Fruit fly (Drosophila melanogaster): ENCODE data around the gene TSG101.

Gene TSG101

dm6 chr3L:16803708-16804350 lies 38.3 kb upstream of the TSG101 start (continued):
- TF ChIP-seq CG4328 (GFP tag; optimal IDR thresholded peaks at IDR 0.05) (peak; percentile 34), Drgx (GFP tag; IDR thresholded peaks at IDR 0.05) (no peak), B-H2 (GFP tag; optimal IDR thresholded peaks at IDR 0.05) (peak; percentile 9), Fer3 (tag; optimal IDR thresholded peaks at IDR 0.05) (peak; percentile 27), nerfin-1 (tag; optimal IDR thresholded peaks at IDR 0.05) (peak; percentile 29), CG17568 (GFP tag; optimal IDR thresholded peaks at IDR 0.05) (peak; percentile 55), Hmr (GFP tag; optimal IDR thresholded peaks at IDR 0.05) (peak; percentile 61), CG17186 (GFP tag; optimal IDR thresholded peaks at IDR 0.05) (peak; percentile 6), Xrp1 (GFP tag; IDR thresholded peaks at IDR 0.05) (peak; percentile 30; the same call in 1 of the 2 replicates), MTF-1 (GFP tag; optimal IDR thresholded peaks at IDR 0.05; ENCODE audit: borderline replicate concordance) (peak; percentile 68), CG7745 (tag; optimal IDR thresholded peaks at IDR 0.05) (no peak), CG10979 (tag; optimal IDR thresholded peaks at IDR 0.05) (peak; percentile 38), CG13894 (tag; optimal IDR thresholded peaks at IDR 0.05) (peak; percentile 76), Asciz (GFP tag; optimal IDR thresholded peaks at IDR 0.05) (peak; percentile 58), fd3F (GFP tag; optimal IDR thresholded peaks at IDR 0.05) (peak; percentile 14), sug (tag; optimal IDR thresholded peaks at IDR 0.05) (peak; percentile 96), CG32532 (GFP tag; IDR thresholded peaks at IDR 0.05) (peak; percentile 45; the same call in 1 of the 2 replicates), sr (GFP tag; IDR thresholded peaks at IDR 0.05) (peak; percentile 40; the same call in 1 of the 3 replicates), Hey (tag; optimal IDR thresholded peaks at IDR 0.05) (no peak), rib (GFP tag; IDR thresholded peaks at IDR 0.05) (peak; percentile 61), CG16815 (GFP tag; optimal IDR thresholded peaks at IDR 0.05) (no peak), CG31441 (GFP tag; IDR thresholded peaks at IDR 0.05) (peak; percentile 54), CTCF (GFP tag; optimal IDR thresholded peaks at IDR 0.05) (peak; percentile 57), Nf-YA (GFP tag; IDR thresholded peaks at IDR 0.05) (peak; percentile 39; the same call in 1 of the 2 replicates), ato (GFP tag; IDR thresholded peaks at IDR 0.05; ENCODE audit: partially characterized antibody) (no peak), Hr51 (GFP tag; optimal IDR thresholded peaks at IDR 0.05) (peak in 1 of 2 experiments; percentile 60), CG8388 (GFP tag; optimal IDR thresholded peaks at IDR 0.05) (peak; percentile 32), Dll (GFP tag; IDR thresholded peaks at IDR 0.05; ENCODE audit: partially characterized antibody) (no peak), cwo (GFP tag; optimal IDR thresholded peaks at IDR 0.05) (peak; percentile 75), btn (GFP tag; optimal IDR thresholded peaks at IDR 0.05) (peak; percentile 24), CG12299 (tag; optimal IDR thresholded peaks at IDR 0.05) (no peak), CG7987 (GFP tag; optimal IDR thresholded peaks at IDR 0.05) (peak; percentile 68), CG11696 (GFP tag; IDR thresholded peaks at IDR 0.05) (peak; percentile 47; the same call in 1 of the 2 replicates), CG12391 (tag; optimal IDR thresholded peaks at IDR 0.05) (no peak), odd (GFP tag; optimal IDR thresholded peaks at IDR 0.05) (peak; percentile 47), Hand (GFP tag; optimal IDR thresholded peaks at IDR 0.05) (no peak), peb (GFP tag; IDR thresholded peaks at IDR 0.05) (no peak), Six4 (GFP tag; optimal IDR thresholded peaks at IDR 0.05) (no peak), CG30431 (GFP tag; optimal IDR thresholded peaks at IDR 0.05) (no peak), wek (GFP tag; optimal IDR thresholded peaks at IDR 0.05) (peak; percentile 37), Ets97D (GFP tag; optimal IDR thresholded peaks at IDR 0.05) (no peak), Fer1 (GFP tag; optimal IDR thresholded peaks at IDR 0.05) (peak; percentile 34), gro (GFP tag; optimal IDR thresholded peaks at IDR 0.05) (peak; percentile 55), sim (GFP tag; IDR thresholded peaks at IDR 0.05) (peak; percentile 22; the same call in 1 of the 2 replicates), CG17385 (GFP tag; optimal IDR thresholded peaks at IDR 0.05) (no peak), hkb (optimal IDR thresholded peaks at IDR 0.05) (no peak), hkb (GFP tag; IDR thresholded peaks at IDR 0.05) (0 out of 2 replicates have a peak, but pooled peaks have one; percentile 14), shn (GFP tag; optimal IDR thresholded peaks at IDR 0.05) (no peak), CG7786 (GFP tag; optimal IDR thresholded peaks at IDR 0.05) (no peak)
